Worm (Caenorhabditis elegans): ENCODE results near the gene rpn-13.

Gene rpn-13

ce11 chrIII:6295972-6296700 lies 45.6 kb downstream of the rpn-13 start, which contains the start of gene F47D12.7:
Gene F47D12.7, minus strand, starts transcription at chrIII:6296022.
- TF ChIP-seq che-1 (tag; optimal IDR thresholded peaks at IDR 0.05) (no peak), zip-5 (tag; optimal IDR thresholded peaks at IDR 0.05) (no peak), mec-3 (tag; optimal IDR thresholded peaks at IDR 0.05; ENCODE audit: borderline replicate concordance) (no peak), ceh-22 (tag; optimal IDR thresholded peaks at IDR 0.05) (no peak), sox-2 (GFP tag; IDR thresholded peaks at IDR 0.05) (no peak), unc-42 (tag; optimal IDR thresholded peaks at IDR 0.05) (no peak), rnt-1 (tag; optimal IDR thresholded peaks at IDR 0.05) (no peak), K09A11.1 (tag; optimal IDR thresholded peaks at IDR 0.05; ENCODE audit: insufficient read depth) (no peak), ceh-14 (tag; optimal IDR thresholded peaks at IDR 0.05) (no peak), dve-1 (tag; optimal IDR thresholded peaks at IDR 0.05) (no peak), fkh-10 (GFP tag; optimal IDR thresholded peaks at IDR 0.05) (no peak), unc-55 (GFP tag; optimal IDR thresholded peaks at IDR 0.05) (no peak), fax-1 (tag; optimal IDR thresholded peaks at IDR 0.05) (no peak)

- TF ChIP-seq ceh-14 (tag; optimal IDR thresholded peaks at IDR 0.05), result no peak
Measured at ce11 chrIII:6290469-6291182, 51.1 kb downstream of the rpn-13 start.

Data from whole organism, late embryonic.